Fruit fly (Drosophila melanogaster) whole organism, prepupa: ENCODE results near the gene CG16711.

Source experiments
- CG32006 ChIP-seq: fragments of 200-800 bp; sonication (Bioruptor generic); optimal IDR thresholded peaks from 3 replicates; lab custom pipeline; 2017; ENCODE audit warnings: missing biosample characterization, mild to moderate bottlenecking, missing genetic modification characterization
- CG6792 ChIP-seq: fragments of 200-800 bp; sonication (Bioruptor generic); optimal IDR thresholded peaks from 3 replicates; lab custom pipeline; 2016; ENCODE audit warnings: missing biosample characterization, missing genetic modification characterization
- Ets21C ChIP-seq: fragments of 200-800 bp; sonication (Bioruptor generic); optimal IDR thresholded peaks from 3 replicates; lab custom pipeline; 2016; ENCODE audit warnings: missing biosample characterization, missing genetic modification characterization
- Lpt ChIP-seq: fragments of 200-800 bp; sonication (Bioruptor generic); optimal IDR thresholded peaks from 3 replicates; lab custom pipeline; 2016; ENCODE audit warnings: missing biosample characterization, missing genetic modification characterization
- Sox102F ChIP-seq: fragments of 200-800 bp; sonication (Bioruptor generic); optimal IDR thresholded peaks from 2 replicates; lab custom pipeline; 2016; ENCODE audit warnings: missing biosample characterization, mild to moderate bottlenecking, missing genetic modification characterization

dm6 chr3L:9726707-9727106 is 22.6 kb downstream of the CG16711 start, which contains the start of gene Naa60:
- no peak for TF ChIP-seq CG32006 (GFP tag; lab: Kevin White, UChicago)
- no peak for TF ChIP-seq Sox102F
- TF ChIP-seq Ets21C (GFP tag; lab: Kevin White, UChicago), result no peak
- TF ChIP-seq CG6792 (GFP tag; lab: Kevin White, UChicago), result no peak
- no peak for TF ChIP-seq Lpt
